Fruit fly (Drosophila melanogaster): ENCODE data around the gene prage.

The prage gene

dm6 chrX:1842875-1843274, 69.4 kb downstream of the prage start (continued):
- no peak for TF ChIP-seq Hand (GFP tag; optimal IDR thresholded peaks at IDR 0.05)
- no peak for TF ChIP-seq Hr51 (GFP tag; optimal IDR thresholded peaks at IDR 0.05)
- peak; percentile 98 for TF ChIP-seq sug (tag; optimal IDR thresholded peaks at IDR 0.05)
- no peak for TF ChIP-seq kah (GFP tag; optimal IDR thresholded peaks at IDR 0.05)
- TF ChIP-seq HmgZ (tag; optimal IDR thresholded peaks at IDR 0.05): peak; percentile 27
- no peak for TF ChIP-seq CG14965 (GFP tag; optimal IDR thresholded peaks at IDR 0.05; ENCODE audit: borderline replicate concordance)
- TF ChIP-seq esg (GFP tag; conservative IDR thresholded peaks at IDR 0.05): no peak
- TF ChIP-seq Ets97D (GFP tag; optimal IDR thresholded peaks at IDR 0.05): no peak
- no peak for TF ChIP-seq ewg (GFP tag; optimal IDR thresholded peaks at IDR 0.05)
- TF ChIP-seq CG13894 (tag; optimal IDR thresholded peaks at IDR 0.05): peak; percentile 55
- no peak for TF ChIP-seq gsb-n (tag; optimal IDR thresholded peaks at IDR 0.05)
- TF ChIP-seq CG4424 (GFP tag; optimal IDR thresholded peaks at IDR 0.05): no peak
- TF ChIP-seq BtbVII (GFP tag; optimal IDR thresholded peaks at IDR 0.05): peak; percentile 35
- TF ChIP-seq CG34376 (GFP tag; optimal IDR thresholded peaks at IDR 0.05): peak; percentile 47
- no peak for TF ChIP-seq Dfd (GFP tag; optimal IDR thresholded peaks at IDR 0.05)
- peak; percentile 33 for TF ChIP-seq mirr (GFP tag; optimal IDR thresholded peaks at IDR 0.05)
- TF ChIP-seq sd (tag; optimal IDR thresholded peaks at IDR 0.05): peak; percentile 81
- TF ChIP-seq D (optimal IDR thresholded peaks at IDR 0.05): no peak
- no peak for TF ChIP-seq D (GFP tag; optimal IDR thresholded peaks at IDR 0.05)
- TF ChIP-seq cg (GFP tag; optimal IDR thresholded peaks at IDR 0.05): no peak
- no peak for TF ChIP-seq fd96Cb (tag; optimal IDR thresholded peaks at IDR 0.05)

- TF ChIP-seq grn (GFP tag; optimal IDR thresholded peaks at IDR 0.05): peak; percentile 51
- TF ChIP-seq CG11085 (GFP tag; IDR thresholded peaks at IDR 0.05): no peak
- peak; percentile 60; the same call in 1 of the 3 replicates for TF ChIP-seq zfh1 (GFP tag; IDR thresholded peaks at IDR 0.05)
- TF ChIP-seq CG10267 (tag; optimal IDR thresholded peaks at IDR 0.05): no peak
- TF ChIP-seq Bteb2 (GFP tag; optimal IDR thresholded peaks at IDR 0.05): peak; percentile 22
- peak; percentile 26; the same call in 1 of the 2 replicates for TF ChIP-seq MBD-R2 (GFP tag; IDR thresholded peaks at IDR 0.05)
- no peak for TF ChIP-seq Doc2 (GFP tag; IDR thresholded peaks at IDR 0.05)
- TF ChIP-seq yki (optimal IDR thresholded peaks at IDR 0.05): no peak
- TF ChIP-seq wek (GFP tag; optimal IDR thresholded peaks at IDR 0.05): peak; percentile 47
- TF ChIP-seq lilli (GFP tag; optimal IDR thresholded peaks at IDR 0.05): peak; percentile 42
- TF ChIP-seq grau (tag; optimal IDR thresholded peaks at IDR 0.05): peak; percentile 12
- peak; percentile 9 for TF ChIP-seq Hr3 (GFP tag; optimal IDR thresholded peaks at IDR 0.05)
- no peak for TF ChIP-seq knrl (GFP tag; IDR thresholded peaks at IDR 0.05; ENCODE audit: partially characterized antibody)
- TF ChIP-seq Doc3 (GFP tag; IDR thresholded peaks at IDR 0.05; ENCODE audit: partially characterized antibody): no peak
- TF ChIP-seq slbo (GFP tag; IDR thresholded peaks at IDR 0.05): peak; percentile 52
- peak; percentile 75 for TF ChIP-seq cwo (GFP tag; optimal IDR thresholded peaks at IDR 0.05)
- TF ChIP-seq tll (GFP tag; optimal IDR thresholded peaks at IDR 0.05): no peak
- TF ChIP-seq Awh (GFP tag; IDR thresholded peaks at IDR 0.05): peak; percentile 70
- TF ChIP-seq CG6254 (GFP tag; optimal IDR thresholded peaks at IDR 0.05): no peak
- TF ChIP-seq Sry-β (GFP tag; optimal IDR thresholded peaks at IDR 0.05): no peak
- no peak for TF ChIP-seq CG5245 (GFP tag; optimal IDR thresholded peaks at IDR 0.05)
- TF ChIP-seq repo (GFP tag; optimal IDR thresholded peaks at IDR 0.05): peak; percentile 27
- TF ChIP-seq nmo (GFP tag; optimal IDR thresholded peaks at IDR 0.05): no peak
- TF ChIP-seq E2f2 (GFP tag; IDR thresholded peaks at IDR 0.05): peak; percentile 38; the same call in 1 of the 2 replicates
- no peak for TF ChIP-seq ttk (GFP tag; IDR thresholded peaks at IDR 0.05)
- TF ChIP-seq Drgx (GFP tag; IDR thresholded peaks at IDR 0.05): 0 out of 2 replicates have a peak, but pooled peaks have one; percentile 7
- peak; percentile 54 for TF ChIP-seq CG12236 (GFP tag; optimal IDR thresholded peaks at IDR 0.05)
- no peak for TF ChIP-seq jigr1 (GFP tag; IDR thresholded peaks at IDR 0.05)
- no peak for TF ChIP-seq BEAF-32 (GFP tag; optimal IDR thresholded peaks at IDR 0.05)
- TF ChIP-seq NC2α (GFP tag; optimal IDR thresholded peaks at IDR 0.05): no peak
Measured at dm6 chrX:1845413-1845951, 72.0 kb downstream of the prage start.

Measured in whole organism, embryonic.